Fruit fly (Drosophila melanogaster) whole organism, adult: ENCODE data around the gene CG42258.

Experiments
- CG11617 ChIP-seq: fragments of 200-800 bp; sonication (Bioruptor generic); optimal IDR thresholded peaks from 2 replicates; lab custom pipeline; 2017; ENCODE audit warnings: mild to moderate bottlenecking, missing biosample characterization, missing genetic modification reagents, missing genetic modification characterization
- CG12768 ChIP-seq: fragments of 200-800 bp; sonication (Bioruptor generic); optimal IDR thresholded peaks from 2 replicates; lab custom pipeline; 2017; ENCODE audit warnings: missing biosample characterization, missing genetic modification characterization, mild to moderate bottlenecking, moderate library complexity, missing genetic modification reagents
- Clk ChIP-seq: fragments of 200-800 bp; sonication (Bioruptor generic); optimal IDR thresholded peaks from 2 replicates; lab custom pipeline; 2017; ENCODE audit warnings: missing biosample characterization, missing genetic modification characterization
- Crg-1 ChIP-seq: fragments of 200-800 bp; sonication (Bioruptor generic); optimal IDR thresholded peaks from 2 replicates; lab custom pipeline; 2016; ENCODE audit warnings: missing biosample characterization, missing genetic modification characterization
- Hr96 ChIP-seq: fragments of 200-800 bp; sonication (Bioruptor generic); optimal IDR thresholded peaks from 2 replicates; lab custom pipeline; 2016; ENCODE audit warnings: missing biosample characterization, missing genetic modification characterization
- cnc ChIP-seq, 2 experiments: fragments of >200 bp; optimal IDR thresholded peaks; 2 replicates each; lab custom pipeline; 2017
- kay ChIP-seq: fragments of 200-800 bp; sonication (Bioruptor generic); peaks from one replicate; lab custom pipeline; 2016; ENCODE audit warnings: missing biosample characterization, missing genetic modification characterization, borderline replicate concordance
- pad ChIP-seq: fragments of 200-800 bp; sonication (Bioruptor generic); optimal IDR thresholded peaks from 3 replicates; lab custom pipeline; 2017; ENCODE audit warnings: missing biosample characterization, missing genetic modification characterization, mild to moderate bottlenecking, moderate library complexity, missing genetic modification reagents
- tj ChIP-seq: fragments of 200-800 bp; sonication (Bioruptor generic); optimal IDR thresholded peaks from 3 replicates; lab custom pipeline; 2017; ENCODE audit warnings: missing biosample characterization, mild to moderate bottlenecking, missing genetic modification characterization, moderate library complexity

- TF ChIP-seq Crg-1 (GFP tag; lab: Kevin White, UChicago) (no peak), CG12768 (GFP tag; lab: Kevin White, UChicago) (no peak), pad (GFP tag; lab: Kevin White, UChicago) (no peak), tj (GFP tag; lab: Kevin White, UChicago) (no peak), cnc (optimal IDR thresholded peaks at IDR 0.05; lab: Kevin White, UChicago) (no peak), Clk (GFP tag; lab: Kevin White, UChicago) (no peak), Hr96 (GFP tag; lab: Kevin White, UChicago) (no peak), CG11617 (GFP tag; lab: Kevin White, UChicago) (no peak), kay (no peak)
Measured at dm6 chrX:12447874-12448273, 15.5 kb upstream of the CG42258 start.
